Fruit fly (Drosophila melanogaster): ENCODE results near the gene CG13698.

DNA sequence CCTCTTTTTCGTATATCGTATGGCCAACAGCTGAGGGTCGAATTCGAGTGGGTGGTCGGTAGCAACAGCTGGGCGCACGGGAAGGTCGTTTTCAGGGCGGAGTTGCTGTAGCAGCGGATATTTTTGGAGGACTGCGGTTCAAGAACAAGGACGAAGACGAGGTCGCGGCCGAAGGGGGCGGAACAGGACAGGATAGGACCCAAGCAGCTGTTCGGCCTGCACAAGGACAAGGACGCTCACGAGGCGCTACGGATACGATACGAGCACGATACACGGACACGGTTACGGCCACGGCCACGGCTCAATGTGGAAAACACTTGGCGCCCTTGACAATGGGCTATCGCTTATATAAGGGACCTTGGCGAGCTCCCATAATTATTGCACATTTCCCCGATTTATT lies 44.7 kb downstream of the CG13698 start:
- no peak for TF ChIP-seq tai (GFP tag; optimal IDR thresholded peaks at IDR 0.05)
- TF ChIP-seq CG32264 (GFP tag; optimal IDR thresholded peaks at IDR 0.05): no peak
- TF ChIP-seq h (GFP tag; optimal IDR thresholded peaks at IDR 0.05): no peak
- TF ChIP-seq usp (GFP tag; optimal IDR thresholded peaks at IDR 0.05): no peak
- no peak for TF ChIP-seq Dfd (GFP tag; optimal IDR thresholded peaks at IDR 0.05)

All from whole organism, wandering third instar larva.